Fruit fly (Drosophila melanogaster) whole organism, embryonic: ENCODE results near the gene pHCl-1.

Experiments used
- Atf6 ChIP-seq: fragments of 200-800 bp; sonication (Bioruptor generic); IDR thresholded peaks from 2 replicates; pipeline ENCODE4 v1.3.6; 2022; ENCODE audit warnings: missing biosample characterization, missing genetic modification characterization
- B-H2 ChIP-seq: fragments of 200-800 bp; sonication (Bioruptor generic); optimal IDR thresholded peaks from 2 replicates; lab custom pipeline; 2018; ENCODE audit warnings: missing biosample characterization, mild to moderate bottlenecking, missing genetic modification characterization
- C15 ChIP-seq: fragments of 200-800 bp; sonication (Bioruptor generic); IDR thresholded peaks from 3 replicates; pipeline ENCODE4 v1.3.6; 2022; ENCODE audit warnings: missing biosample characterization, missing genetic modification characterization
- CG10209 ChIP-seq: fragments of 200-800 bp; sonication (Bioruptor generic); optimal IDR thresholded peaks from 3 replicates; lab custom pipeline; 2017; ENCODE audit warnings: missing biosample characterization, mild to moderate bottlenecking, missing genetic modification characterization, missing genetic modification reagents
- CG1024 ChIP-seq: fragments of 200-800 bp; sonication (Bioruptor generic); IDR thresholded peaks from 2 replicates; pipeline ENCODE4 v1.3.6; 2022; ENCODE audit warnings: missing biosample characterization, missing genetic modification characterization
- CG10366 ChIP-seq: fragments of 200-800 bp; sonication (Bioruptor generic); IDR thresholded peaks from 2 replicates; pipeline ENCODE4 v1.3.6; 2022; ENCODE audit warnings: missing biosample characterization, missing genetic modification characterization
- CG11247 ChIP-seq: fragments of 200-800 bp; sonication (Bioruptor generic); IDR thresholded peaks from 2 replicates; pipeline ENCODE4 v1.3.6; 2022; ENCODE audit warnings: missing biosample characterization, missing genetic modification characterization
- CG11398 ChIP-seq: fragments of 200-800 bp; sonication (Bioruptor generic); optimal IDR thresholded peaks from 2 replicates; lab custom pipeline; 2016; ENCODE audit warnings: missing biosample characterization, missing genetic modification characterization
- CG11723 ChIP-seq: fragments of 200-800 bp; sonication (Bioruptor generic); optimal IDR thresholded peaks from 2 replicates; lab custom pipeline; 2017; ENCODE audit warnings: missing biosample characterization, mild to moderate bottlenecking, missing genetic modification characterization
- CG12155 ChIP-seq: fragments of 200-800 bp; sonication (Bioruptor generic); optimal IDR thresholded peaks from 3 replicates; lab custom pipeline; 2016; ENCODE audit warnings: missing biosample characterization, missing genetic modification characterization
- CG12659 ChIP-seq: fragments of 200-800 bp; sonication (Bioruptor generic); optimal IDR thresholded peaks from 3 replicates; lab custom pipeline; 2017; ENCODE audit warnings: mild to moderate bottlenecking, missing biosample characterization, missing genetic modification reagents, missing genetic modification characterization
- CG15696 ChIP-seq: fragments of 200-800 bp; sonication (Bioruptor generic); optimal IDR thresholded peaks from 2 replicates; lab custom pipeline; 2019; ENCODE audit warnings: missing biosample characterization, mild to moderate bottlenecking, missing genetic modification characterization, moderate library complexity
- CG17802 ChIP-seq: fragments of 200-800 bp; sonication (Bioruptor generic); optimal IDR thresholded peaks from 2 replicates; lab custom pipeline; 2018; ENCODE audit warnings: missing biosample characterization, mild to moderate bottlenecking, missing genetic modification characterization, moderate library complexity
- CG3838 ChIP-seq: fragments of 200-800 bp; sonication (Bioruptor generic); optimal IDR thresholded peaks from 3 replicates; lab custom pipeline; 2016; ENCODE audit warnings: missing biosample characterization, missing genetic modification characterization
- CG4730 ChIP-seq: fragments of 200-800 bp; sonication (Bioruptor generic); IDR thresholded peaks from 2 replicates; pipeline ENCODE4 v1.3.6; 2022; ENCODE audit warnings: missing biosample characterization, missing genetic modification characterization
- CG5245 ChIP-seq: fragments of 200-800 bp; sonication (Bioruptor generic); optimal IDR thresholded peaks from 3 replicates; lab custom pipeline; 2016; ENCODE audit warnings: missing biosample characterization, missing genetic modification characterization
- CG7745 ChIP-seq: fragments of 200-800 bp; sonication (Bioruptor generic); optimal IDR thresholded peaks from 2 replicates; lab custom pipeline; 2018; ENCODE audit warnings: missing biosample characterization, mild to moderate bottlenecking, missing genetic modification characterization, moderate library complexity
- CG7839 ChIP-seq: fragments of 200-800 bp; sonication (Bioruptor generic); optimal IDR thresholded peaks from 3 replicates; lab custom pipeline; 2018; ENCODE audit warnings: missing biosample characterization, mild to moderate bottlenecking, missing genetic modification characterization, moderate library complexity
- CG9437 ChIP-seq: fragments of 200-800 bp; sonication (Bioruptor generic); optimal IDR thresholded peaks from 2 replicates; lab custom pipeline; 2018; ENCODE audit warnings: missing biosample characterization, mild to moderate bottlenecking, missing genetic modification characterization
- CG9727 ChIP-seq: fragments of 200-800 bp; sonication (Bioruptor generic); optimal IDR thresholded peaks from 3 replicates; lab custom pipeline; 2017; ENCODE audit warnings: missing biosample characterization, mild to moderate bottlenecking, missing genetic modification characterization
- CTCF ChIP-seq: fragments of 200-800 bp; sonication (Bioruptor generic); optimal IDR thresholded peaks from 2 replicates; lab custom pipeline; 2017; ENCODE audit warnings: missing biosample characterization, mild to moderate bottlenecking, missing genetic modification characterization, moderate library complexity
- E2f2 ChIP-seq: fragments of 200-800 bp; sonication (Bioruptor generic); IDR thresholded peaks from 2 replicates; pipeline ENCODE4 v1.3.6; 2022; ENCODE audit warnings: missing biosample characterization, missing genetic modification characterization
- Ets97D ChIP-seq: fragments of 200-800 bp; sonication (Bioruptor generic); optimal IDR thresholded peaks from 3 replicates; lab custom pipeline; 2016; ENCODE audit warnings: missing biosample characterization, missing genetic modification characterization
- Gsc ChIP-seq: fragments of 200-800 bp; sonication (Bioruptor generic); IDR thresholded peaks from 2 replicates; pipeline ENCODE4 v1.3.6; 2022; ENCODE audit warnings: missing biosample characterization, missing genetic modification characterization
- HmgZ ChIP-seq: fragments of 200-800 bp; sonication (Bioruptor generic); optimal IDR thresholded peaks from 2 replicates; lab custom pipeline; 2018; ENCODE audit warnings: missing biosample characterization, mild to moderate bottlenecking, missing genetic modification characterization
- NC2α ChIP-seq: fragments of 200-800 bp; sonication (Bioruptor generic); optimal IDR thresholded peaks from 2 replicates; lab custom pipeline; 2016; ENCODE audit warnings: missing biosample characterization, missing genetic modification characterization
- Oli ChIP-seq: fragments of 200-800 bp; sonication (Bioruptor generic); optimal IDR thresholded peaks from 2 replicates; lab custom pipeline; 2018; ENCODE audit warnings: missing biosample characterization, mild to moderate bottlenecking, missing genetic modification characterization, moderate library complexity
- Ssrp ChIP-seq: fragments of 200-800 bp; sonication (Bioruptor generic); optimal IDR thresholded peaks from 2 replicates; lab custom pipeline; 2018; ENCODE audit warnings: missing biosample characterization, mild to moderate bottlenecking, missing genetic modification characterization, moderate library complexity
- ac ChIP-seq: fragments of 200-800 bp; sonication (Bioruptor generic); optimal IDR thresholded peaks from 3 replicates; lab custom pipeline; 2017; ENCODE audit warnings: missing biosample characterization, mild to moderate bottlenecking, missing genetic modification characterization
- al ChIP-seq: fragments of 200-800 bp; sonication (Bioruptor generic); IDR thresholded peaks from 2 replicates; pipeline ENCODE4 v1.3.6; 2022; ENCODE audit warnings: missing biosample characterization, missing genetic modification characterization
- ara ChIP-seq: fragments of 200-800 bp; sonication (Bioruptor generic); IDR thresholded peaks from 2 replicates; pipeline ENCODE4 v1.3.6; 2022; ENCODE audit warnings: missing biosample characterization, missing genetic modification characterization
- ase ChIP-seq: fragments of 200-800 bp; sonication (Bioruptor generic); IDR thresholded peaks from 3 replicates; pipeline ENCODE4 v1.3.6; 2022; ENCODE audit warnings: missing biosample characterization, missing genetic modification characterization
- bbx ChIP-seq: fragments of 200-800 bp; sonication (Bioruptor generic); IDR thresholded peaks from 2 replicates; pipeline ENCODE4 v1.3.6; 2022; ENCODE audit warnings: missing biosample characterization, missing genetic modification characterization; ENCODE audit not compliant: partially characterized antibody
- cwo ChIP-seq: fragments of 200-800 bp; sonication (Bioruptor generic); optimal IDR thresholded peaks from 3 replicates; lab custom pipeline; 2017; ENCODE audit warnings: missing biosample characterization, missing genetic modification characterization, mild to moderate bottlenecking, moderate library complexity, missing genetic modification reagents
- dati ChIP-seq: fragments of 200-800 bp; sonication (Bioruptor generic); IDR thresholded peaks from 2 replicates; pipeline ENCODE4 v1.3.6; 2022; ENCODE audit warnings: missing biosample characterization, missing genetic modification characterization
- disco-r ChIP-seq: fragments of 200-800 bp; sonication (Bioruptor generic); optimal IDR thresholded peaks from 2 replicates; lab custom pipeline; 2016; ENCODE audit warnings: missing biosample characterization, missing genetic modification characterization
- dysf ChIP-seq: fragments of 200-800 bp; sonication (Bioruptor generic); IDR thresholded peaks from 3 replicates; pipeline ENCODE4 v1.3.6; 2022; ENCODE audit warnings: missing biosample characterization, missing genetic modification characterization
- ftz-f1 ChIP-seq: fragments of 200-800 bp; sonication (Bioruptor generic); optimal IDR thresholded peaks from 2 replicates; lab custom pipeline; 2016; ENCODE audit warnings: missing biosample characterization, missing genetic modification characterization
- insv ChIP-seq, 2 experiments: fragments of 200-800 bp; sonication (Bioruptor generic); optimal IDR thresholded peaks; 3 replicates each; lab custom pipeline; 2016 to 2018; ENCODE audit warnings: missing biosample characterization in 2 of 2, missing genetic modification characterization in 2 of 2
- jigr1 ChIP-seq: fragments of 200-800 bp; sonication (Bioruptor generic); IDR thresholded peaks from 3 replicates; pipeline ENCODE4 v1.3.6; 2022; ENCODE audit warnings: missing biosample characterization, missing genetic modification characterization
- klu ChIP-seq: fragments of 200-800 bp; sonication (Bioruptor generic); IDR thresholded peaks from 2 replicates; pipeline ENCODE4 v1.3.6; 2022; ENCODE audit warnings: missing biosample characterization, missing genetic modification characterization
- lilli ChIP-seq: fragments of 200-800 bp; sonication (Bioruptor generic); optimal IDR thresholded peaks from 3 replicates; lab custom pipeline; 2016; ENCODE audit warnings: missing biosample characterization, missing genetic modification characterization
- nerfin-2 ChIP-seq: fragments of 200-800 bp; sonication (Bioruptor generic); IDR thresholded peaks from 2 replicates; pipeline ENCODE4 v1.3.6; 2022; ENCODE audit warnings: missing biosample characterization, missing genetic modification characterization; ENCODE audit not compliant: partially characterized antibody
- onecut ChIP-seq: fragments of 200-800 bp; sonication (Bioruptor generic); IDR thresholded peaks from 2 replicates; pipeline ENCODE4 v1.3.6; 2022; ENCODE audit warnings: missing biosample characterization, missing genetic modification characterization
- pzg ChIP-seq: fragments of 200-800 bp; sonication (Bioruptor generic); optimal IDR thresholded peaks from 3 replicates; lab custom pipeline; 2018; ENCODE audit warnings: missing biosample characterization, mild to moderate bottlenecking, missing genetic modification characterization, moderate library complexity
- sc ChIP-seq, 3 experiments: fragments of >200 bp in 2 of 3; fragments of 200-800 bp in 1 of 3; sonication (Bioruptor generic) in 1 of 3; optimal IDR thresholded peaks; 2 replicates in 2 of 3; 3 replicates in 1 of 3; lab custom pipeline; 2017; ENCODE audit warnings: mild to moderate bottlenecking in 1 of 3, missing biosample characterization in 1 of 3, missing genetic modification characterization in 1 of 3, missing genetic modification reagents in 1 of 3
- tap ChIP-seq: fragments of 200-800 bp; optimal IDR thresholded peaks from 3 replicates; lab custom pipeline; 2019; ENCODE audit warnings: missing biosample characterization, mild to moderate bottlenecking, missing genetic modification characterization, moderate library complexity
- tll ChIP-seq, 2 experiments: fragments of 200-800 bp in 1 of 2; fragments of >200 bp in 1 of 2; sonication (Bioruptor generic) in 1 of 2; optimal IDR thresholded peaks; 2 replicates each; lab custom pipeline; 2017 to 2019; ENCODE audit warnings: missing biosample characterization in 2 of 2, missing genetic modification characterization in 2 of 2, mild to moderate bottlenecking in 1 of 2, moderate library complexity in 1 of 2
- tna ChIP-seq: fragments of 200-800 bp; sonication (Bioruptor generic); IDR thresholded peaks from 2 replicates; pipeline ENCODE4 v1.3.6; 2022; ENCODE audit warnings: missing biosample characterization, missing genetic modification characterization; ENCODE audit not compliant: partially characterized antibody
- trh ChIP-seq: fragments of 200-800 bp; sonication (Bioruptor generic); optimal IDR thresholded peaks from 2 replicates; lab custom pipeline; 2016; ENCODE audit warnings: missing biosample characterization, missing genetic modification characterization
- wek ChIP-seq: fragments of 200-800 bp; sonication (Bioruptor generic); optimal IDR thresholded peaks from 3 replicates; lab custom pipeline; 2018; ENCODE audit warnings: missing biosample characterization, mild to moderate bottlenecking, missing genetic modification characterization, moderate library complexity

Gene pHCl-1

DNA sequence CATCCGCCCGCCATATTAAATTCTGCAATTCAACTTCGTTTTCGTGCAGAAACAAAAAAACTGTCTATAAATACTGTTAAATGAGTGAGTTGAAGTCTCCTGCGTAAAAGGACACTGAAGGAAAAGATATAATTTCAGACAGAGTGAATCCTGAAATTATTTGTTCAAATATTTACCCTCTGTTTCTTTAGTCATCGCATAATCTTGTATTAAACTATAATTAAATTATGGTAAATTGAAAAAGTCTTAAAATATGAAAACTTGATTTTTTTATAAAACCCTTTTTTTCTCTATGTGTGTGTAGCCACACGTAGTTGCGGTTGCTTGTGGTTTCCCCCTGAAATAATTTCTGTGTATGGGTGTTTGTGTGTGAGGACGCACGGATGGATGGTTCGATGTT is 24.5 kb upstream of the pHCl-1 start (continued):
- TF ChIP-seq CG17802 (tag; lab: Kevin White, UChicago) (no peak), ac (GFP tag; lab: Kevin White, UChicago) (no peak), CG4730 (GFP tag; lab: Robert Waterston, UW) (no peak), CG9437 (GFP tag; lab: Kevin White, UChicago) (no peak), CG11723 (GFP tag; lab: Kevin White, UChicago) (no peak), CG5245 (GFP tag; lab: Kevin White, UChicago) (no peak), CG7745 (tag; lab: Kevin White, UChicago) (no peak), dati (GFP tag; lab: Robert Waterston, UW) (no peak), cwo (GFP tag; lab: Kevin White, UChicago) (peak; percentile 31), CG12155 (GFP tag; lab: Kevin White, UChicago) (peak; percentile 29), dysf (GFP tag; lab: Robert Waterston, UW) (peak; percentile 48; the same call in 1 of the 3 replicates), ase (GFP tag; lab: Robert Waterston, UW) (no peak), CG12659 (peak; percentile 15), wek (GFP tag; lab: Kevin White, UChicago) (no peak), HmgZ (no peak), ara (GFP tag; lab: Robert Waterston, UW) (no peak), Gsc (no peak), CG9727 (GFP tag; lab: Kevin White, UChicago) (peak; percentile 28), jigr1 (GFP tag; lab: Robert Waterston, UW) (no peak), CTCF (GFP tag; lab: Kevin White, UChicago) (no peak), insv (GFP tag; optimal IDR thresholded peaks at IDR 0.05; lab: Kevin White, UChicago) (no peak), tll (GFP tag; optimal IDR thresholded peaks at IDR 0.05; lab: Kevin White, UChicago) (no peak), CG10366 (GFP tag; lab: Robert Waterston, UW) (no peak), B-H2 (no peak), onecut (GFP tag; lab: Robert Waterston, UW) (no peak), CG3838 (no peak), Oli (tag; lab: Kevin White, UChicago) (peak; percentile 42), CG7839 (tag; lab: Kevin White, UChicago) (peak; percentile 63), bbx (no peak), tna (GFP tag; lab: Robert Waterston, UW) (no peak), trh (GFP tag; lab: Kevin White, UChicago) (no peak), sc (optimal IDR thresholded peaks at IDR 0.05; lab: Kevin White, UChicago) (no peak), sc (GFP tag; optimal IDR thresholded peaks at IDR 0.05; lab: Kevin White, UChicago) (no peak), C15 (GFP tag; lab: Robert Waterston, UW) (0 out of 3 replicates have a peak, but pooled peaks have one; percentile 30), CG11398 (no peak), CG10209 (no peak), nerfin-2 (GFP tag; lab: Robert Waterston, UW) (no peak), NC2α (no peak), al (no peak), CG11247 (no peak), pzg (GFP tag; lab: Kevin White, UChicago) (no peak), lilli (peak; percentile 29), Atf6 (0 out of 2 replicates have a peak, but pooled peaks have one; percentile 44), klu (GFP tag; lab: Robert Waterston, UW) (no peak), Ets97D (GFP tag; lab: Kevin White, UChicago) (no peak), CG15696 (tag; lab: Kevin White, UChicago) (no peak), tap (tag; lab: Kevin White, UChicago) (peak; percentile 19), E2f2 (GFP tag; lab: Robert Waterston, UW) (peak; percentile 24; the same call in 1 of the 2 replicates), Ssrp (tag; lab: Kevin White, UChicago) (peak; percentile 26), ftz-f1 (GFP tag; lab: Kevin White, UChicago) (no peak), disco-r (GFP tag; lab: Kevin White, UChicago) (no peak), CG1024 (GFP tag; lab: Robert Waterston, UW) (no peak)
